3 fruit fly cellular contexts compared by ENCODE assay signal in the genomic region with DNA sequence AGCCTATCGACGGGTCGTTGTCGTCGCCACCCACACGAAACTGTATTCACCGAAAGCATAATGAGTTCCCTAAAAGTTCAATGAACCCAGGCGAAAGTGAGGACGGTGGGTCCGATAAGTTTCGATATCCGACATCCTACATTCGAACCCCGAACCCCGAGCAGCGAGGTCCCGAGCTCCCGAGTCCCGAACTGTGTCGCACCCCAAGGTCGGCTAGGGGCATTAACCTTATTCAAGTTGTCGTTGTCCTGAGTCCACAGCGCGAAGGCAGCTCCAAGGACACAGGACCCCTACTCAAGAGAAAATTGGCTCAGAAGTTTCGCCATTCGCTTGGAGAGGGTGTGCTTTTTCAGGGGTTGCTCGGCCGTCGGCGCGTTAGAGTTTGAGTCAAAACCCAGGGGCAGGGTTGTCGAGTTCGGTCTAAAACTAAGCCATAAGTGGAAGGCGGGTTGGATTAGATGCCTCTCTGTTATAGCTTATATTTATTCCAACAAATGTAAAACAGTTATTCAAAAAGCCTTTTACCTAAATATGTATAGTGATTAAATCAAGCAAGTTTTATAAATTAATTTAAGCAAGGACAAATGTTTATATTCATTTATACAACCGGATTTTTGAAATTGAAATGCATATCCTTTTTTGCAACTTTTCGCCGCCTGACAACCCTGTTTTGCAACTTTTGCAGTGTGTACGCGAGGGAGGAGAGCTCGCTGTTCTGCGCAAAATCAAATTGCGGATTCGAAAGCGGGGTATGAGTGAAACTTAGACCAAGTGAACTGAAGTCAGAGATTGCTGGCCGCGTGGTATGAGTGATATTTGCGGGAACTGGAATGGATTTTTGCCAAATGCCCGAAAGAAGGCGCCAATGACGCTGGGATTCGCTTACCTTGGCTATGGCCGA.
TF ChIP-seq lines count a peak whose summit lies in the region.

No protein-coding gene starts in this region.

TF ChIP-seq in whole organism, adult, 20 proteins besides CTCF, POLR2A, EP300 and RAD21 (continued from another document):
- TF ChIP-seq Clk (GFP tag; optimal IDR thresholded peaks at IDR 0.05; lab: Kevin White, UChicago) (peak; percentile 79), tj (GFP tag; optimal IDR thresholded peaks at IDR 0.05; lab: Kevin White, UChicago) (no peak), ovo (GFP tag; optimal IDR thresholded peaks at IDR 0.05; lab: Kevin White, UChicago) (no peak), pad (GFP tag; optimal IDR thresholded peaks at IDR 0.05; lab: Kevin White, UChicago) (peak; percentile 81)

TF ChIP-seq in whole organism, embryonic, 481 proteins besides CTCF, POLR2A, EP300 and RAD21 (continued from another document and continues in another):
- TF ChIP-seq gcm2 (GFP tag; optimal IDR thresholded peaks at IDR 0.05; lab: Kevin White, UChicago), result no peak
- peak; percentile 28 for TF ChIP-seq CG1603 (tag; optimal IDR thresholded peaks at IDR 0.05; lab: Kevin White, UChicago)
- TF ChIP-seq Hr51 (GFP tag; optimal IDR thresholded peaks at IDR 0.05; lab: Kevin White, UChicago), result peak; percentile 51 to 83
- TF ChIP-seq Ada2b (GFP tag; IDR thresholded peaks at IDR 0.05; lab: Robert Waterston, UW), result peak; percentile 57
- TF ChIP-seq CG11247 (GFP tag; IDR thresholded peaks at IDR 0.05; lab: Robert Waterston, UW), result peak; percentile 53; the same call in 1 of the 2 replicates
- no peak for TF ChIP-seq Atf3 (GFP tag; optimal IDR thresholded peaks at IDR 0.05; lab: Kevin White, UChicago)
- TF ChIP-seq chif (GFP tag; optimal IDR thresholded peaks at IDR 0.05; lab: Kevin White, UChicago), result peak in 1 of 2 experiments; percentile 34
- peak; percentile 70 for TF ChIP-seq CG17361 (GFP tag; IDR thresholded peaks at IDR 0.05; lab: Robert Waterston, UW)
- no peak for TF ChIP-seq CG11398 (GFP tag; optimal IDR thresholded peaks at IDR 0.05; lab: Kevin White, UChicago)
- peak; percentile 23 for TF ChIP-seq CG2116 (GFP tag; optimal IDR thresholded peaks at IDR 0.05; lab: Kevin White, UChicago)
- peak; percentile 46 for TF ChIP-seq fd96Cb (tag; optimal IDR thresholded peaks at IDR 0.05; lab: Kevin White, UChicago)
- peak; percentile 46 for TF ChIP-seq CG10366 (GFP tag; IDR thresholded peaks at IDR 0.05; lab: Robert Waterston, UW)
- TF ChIP-seq HLH4C (GFP tag; IDR thresholded peaks at IDR 0.05; lab: Robert Waterston, UW; ENCODE audit: partially characterized antibody), result no peak
- TF ChIP-seq Dip3 (GFP tag; optimal IDR thresholded peaks at IDR 0.05; lab: Kevin White, UChicago), result peak; percentile 40
- peak; percentile 61 for TF ChIP-seq CG17359 (tag; optimal IDR thresholded peaks at IDR 0.05; lab: Kevin White, UChicago)
- TF ChIP-seq pho (GFP tag; optimal IDR thresholded peaks at IDR 0.05; lab: Kevin White, UChicago), result peak; percentile 62
- TF ChIP-seq CG17568 (GFP tag; optimal IDR thresholded peaks at IDR 0.05; lab: Kevin White, UChicago), result peak; percentile 31
- no peak for TF ChIP-seq Kr (GFP tag; optimal IDR thresholded peaks at IDR 0.05; lab: Kevin White, UChicago)
- TF ChIP-seq CG4360 (GFP tag; IDR thresholded peaks at IDR 0.05; lab: Robert Waterston, UW), result no peak
- TF ChIP-seq Fer2 (tag; optimal IDR thresholded peaks at IDR 0.05; lab: Kevin White, UChicago), result peak; percentile 64
- TF ChIP-seq B-H2 (GFP tag; optimal IDR thresholded peaks at IDR 0.05; lab: Kevin White, UChicago), result peak; percentile 81
- TF ChIP-seq CG8944 (GFP tag; optimal IDR thresholded peaks at IDR 0.05; lab: Kevin White, UChicago), result no peak
- TF ChIP-seq dan (GFP tag; IDR thresholded peaks at IDR 0.05; lab: Robert Waterston, UW), result no peak
- TF ChIP-seq pum (GFP tag; optimal IDR thresholded peaks at IDR 0.05; lab: Kevin White, UChicago), result peak; percentile 3
- TF ChIP-seq CG13123 (GFP tag; optimal IDR thresholded peaks at IDR 0.05; lab: Kevin White, UChicago), result no peak
- no peak for TF ChIP-seq ara (GFP tag; IDR thresholded peaks at IDR 0.05; lab: Robert Waterston, UW)
- peak; percentile 50; the same call in 1 of the 2 replicates for TF ChIP-seq sisA (GFP tag; IDR thresholded peaks at IDR 0.05; lab: Robert Waterston, UW)
- TF ChIP-seq Mes4 (GFP tag; optimal IDR thresholded peaks at IDR 0.05; lab: Kevin White, UChicago), result no peak
- TF ChIP-seq tna (GFP tag; IDR thresholded peaks at IDR 0.05; lab: Robert Waterston, UW; ENCODE audit: partially characterized antibody), result no peak
- peak; percentile 73 for TF ChIP-seq seq (GFP tag; IDR thresholded peaks at IDR 0.05; lab: Robert Waterston, UW)
- peak; percentile 68 for TF ChIP-seq vvl (GFP tag; IDR thresholded peaks at IDR 0.05; lab: Robert Waterston, UW)
- TF ChIP-seq ERR (GFP tag; optimal IDR thresholded peaks at IDR 0.05; lab: Kevin White, UChicago), result no peak
- TF ChIP-seq CG15514 (GFP tag; optimal IDR thresholded peaks at IDR 0.05; lab: Kevin White, UChicago), result peak; percentile 76
- TF ChIP-seq toy (GFP tag; IDR thresholded peaks at IDR 0.05; lab: Robert Waterston, UW), result no peak
- peak; percentile 68 for TF ChIP-seq unpg (GFP tag; optimal IDR thresholded peaks at IDR 0.05; lab: Kevin White, UChicago)
- no peak for TF ChIP-seq cg (GFP tag; optimal IDR thresholded peaks at IDR 0.05; lab: Kevin White, UChicago)
- TF ChIP-seq danr (GFP tag; IDR thresholded peaks at IDR 0.05; lab: Robert Waterston, UW), result no peak
- no peak for TF ChIP-seq CG43689 (GFP tag; IDR thresholded peaks at IDR 0.05; lab: Robert Waterston, UW)
- peak; percentile 63 for TF ChIP-seq Asciz (GFP tag; optimal IDR thresholded peaks at IDR 0.05; lab: Kevin White, UChicago)
- TF ChIP-seq NK7.1 (GFP tag; optimal IDR thresholded peaks at IDR 0.05; lab: Kevin White, UChicago), result peak; percentile 26
- TF ChIP-seq ap (GFP tag; IDR thresholded peaks at IDR 0.05; lab: Robert Waterston, UW), result no peak
- TF ChIP-seq Hand (GFP tag; optimal IDR thresholded peaks at IDR 0.05; lab: Kevin White, UChicago), result peak; percentile 87
- no peak for TF ChIP-seq CG1647 (GFP tag; optimal IDR thresholded peaks at IDR 0.05; lab: Kevin White, UChicago)
- TF ChIP-seq CG9876 (GFP tag; optimal IDR thresholded peaks at IDR 0.05; lab: Kevin White, UChicago), result no peak
- TF ChIP-seq zf30C (GFP tag; optimal IDR thresholded peaks at IDR 0.05; lab: Kevin White, UChicago), result no peak
- peak; percentile 73 for TF ChIP-seq CG9817 (tag; optimal IDR thresholded peaks at IDR 0.05; lab: Kevin White, UChicago)
- TF ChIP-seq CG11696 (GFP tag; IDR thresholded peaks at IDR 0.05; lab: Robert Waterston, UW), result no peak
- TF ChIP-seq Dbx (GFP tag; IDR thresholded peaks at IDR 0.05; lab: Robert Waterston, UW), result peak; percentile 41; the same call in 1 of the 3 replicates
- TF ChIP-seq CG7271 (tag; optimal IDR thresholded peaks at IDR 0.05; lab: Kevin White, UChicago), result no peak
- peak; percentile 72; the same call in 2 of the 3 replicates for TF ChIP-seq CG11695 (GFP tag; IDR thresholded peaks at IDR 0.05; lab: Robert Waterston, UW)
- TF ChIP-seq Dfd (GFP tag; optimal IDR thresholded peaks at IDR 0.05; lab: Kevin White, UChicago), result no peak
- peak; percentile 9 for TF ChIP-seq kni (GFP tag; optimal IDR thresholded peaks at IDR 0.05; lab: Kevin White, UChicago)
- peak; percentile 84 for TF ChIP-seq CG10147 (GFP tag; optimal IDR thresholded peaks at IDR 0.05; lab: Kevin White, UChicago)
- TF ChIP-seq dysf (GFP tag; IDR thresholded peaks at IDR 0.05; lab: Robert Waterston, UW), result peak; percentile 79; the same call in 2 of the 3 replicates
- TF ChIP-seq ac (GFP tag; optimal IDR thresholded peaks at IDR 0.05; lab: Kevin White, UChicago), result no peak
- TF ChIP-seq CG17328 (GFP tag; IDR thresholded peaks at IDR 0.05; lab: Robert Waterston, UW), result no peak
- peak; percentile 60 for TF ChIP-seq exex (tag; optimal IDR thresholded peaks at IDR 0.05; lab: Kevin White, UChicago)
- peak; percentile 64 for TF ChIP-seq CG18262 (tag; optimal IDR thresholded peaks at IDR 0.05; lab: Kevin White, UChicago)
- TF ChIP-seq slp2 (GFP tag; optimal IDR thresholded peaks at IDR 0.05; lab: Kevin White, UChicago), result no peak

TF ChIP-seq in whole organism, prepupa, 60 proteins besides CTCF, POLR2A, EP300 and RAD21 (continued from another document):
- TF ChIP-seq CG6163 (GFP tag; IDR thresholded peaks at IDR 0.05; lab: Robert Waterston, UW) (0 out of 3 replicates have a peak, but pooled peaks have one; percentile 17), lz (GFP tag; optimal IDR thresholded peaks at IDR 0.05; lab: Kevin White, UChicago) (peak; percentile 66), CG4318 (GFP tag; optimal IDR thresholded peaks at IDR 0.05; lab: Kevin White, UChicago) (peak; percentile 13), Ets21C (GFP tag; optimal IDR thresholded peaks at IDR 0.05; lab: Kevin White, UChicago) (peak; percentile 4), Sox14 (GFP tag; optimal IDR thresholded peaks at IDR 0.05; lab: Kevin White, UChicago) (peak; percentile 43), vri (GFP tag; optimal IDR thresholded peaks at IDR 0.05; lab: Kevin White, UChicago) (peak; percentile 24), Eip78C (GFP tag; lab: Kevin White, UChicago) (peak; percentile 82), fd59A (GFP tag; optimal IDR thresholded peaks at IDR 0.05; lab: Kevin White, UChicago) (peak; percentile 36), Gug (GFP tag; IDR thresholded peaks at IDR 0.05; lab: Robert Waterston, UW) (no peak), CG1621 (tag; optimal IDR thresholded peaks at IDR 0.05; lab: Kevin White, UChicago) (no peak), topi (GFP tag; optimal IDR thresholded peaks at IDR 0.05; lab: Kevin White, UChicago) (peak; percentile 56), Sox102F (GFP tag; optimal IDR thresholded peaks at IDR 0.05; lab: Kevin White, UChicago) (peak; percentile 48), CG32006 (GFP tag; optimal IDR thresholded peaks at IDR 0.05; lab: Kevin White, UChicago) (no peak), CG10631 (GFP tag; optimal IDR thresholded peaks at IDR 0.05; lab: Kevin White, UChicago) (peak; percentile 34), CG11762 (GFP tag; optimal IDR thresholded peaks at IDR 0.05; lab: Kevin White, UChicago; ENCODE audit: insufficient read depth) (no peak), CG8632 (GFP tag; optimal IDR thresholded peaks at IDR 0.05; lab: Kevin White, UChicago) (peak; percentile 22), CG11902 (GFP tag; optimal IDR thresholded peaks at IDR 0.05; lab: Kevin White, UChicago) (no peak), OdsH (GFP tag; optimal IDR thresholded peaks at IDR 0.05; lab: Kevin White, UChicago) (peak; percentile 42), Lpt (GFP tag; optimal IDR thresholded peaks at IDR 0.05; lab: Kevin White, UChicago) (no peak), CG8319 (GFP tag; optimal IDR thresholded peaks at IDR 0.05; lab: Kevin White, UChicago) (no peak), Eip75B (GFP tag; optimal IDR thresholded peaks at IDR 0.05; lab: Kevin White, UChicago) (peak; percentile 45), Ets96B (tag; optimal IDR thresholded peaks at IDR 0.05; lab: Kevin White, UChicago) (peak; percentile 59), fd85E (GFP tag; optimal IDR thresholded peaks at IDR 0.05; lab: Kevin White, UChicago) (no peak), CG7368 (GFP tag; optimal IDR thresholded peaks at IDR 0.05; lab: Kevin White, UChicago) (peak; percentile 7), Hr4 (GFP tag; optimal IDR thresholded peaks at IDR 0.05; lab: Kevin White, UChicago) (peak; percentile 60), dsx (GFP tag; optimal IDR thresholded peaks at IDR 0.05; lab: Kevin White, UChicago; ENCODE audit: poor library complexity, severe bottlenecking) (no peak), CG11294 (GFP tag; IDR thresholded peaks at IDR 0.05; lab: Robert Waterston, UW) (peak; percentile 31; the same call in 1 of the 2 replicates), CG6808 (GFP tag; optimal IDR thresholded peaks at IDR 0.05; lab: Kevin White, UChicago) (peak; percentile 63), Met (GFP tag; optimal IDR thresholded peaks at IDR 0.05; lab: Kevin White, UChicago) (peak; percentile 51), CG31627 (GFP tag; optimal IDR thresholded peaks at IDR 0.05; lab: Kevin White, UChicago) (peak; percentile 40), svp (GFP tag; lab: Kevin White, UChicago) (no peak), CG9139 (GFP tag; optimal IDR thresholded peaks at IDR 0.05; lab: Kevin White, UChicago) (peak; percentile 9), fkh (GFP tag; optimal IDR thresholded peaks at IDR 0.05; lab: Kevin White, UChicago) (no peak), esn (GFP tag; optimal IDR thresholded peaks at IDR 0.05; lab: Kevin White, UChicago) (no peak), achi (GFP tag; optimal IDR thresholded peaks at IDR 0.05; lab: Kevin White, UChicago) (peak; percentile 55), Hr39 (GFP tag; optimal IDR thresholded peaks at IDR 0.05; lab: Kevin White, UChicago) (no peak), Sox15 (GFP tag; optimal IDR thresholded peaks at IDR 0.05; lab: Kevin White, UChicago) (peak; percentile 11), CG6276 (GFP tag; optimal IDR thresholded peaks at IDR 0.05; lab: Kevin White, UChicago) (peak; percentile 38), Hr38 (GFP tag; optimal IDR thresholded peaks at IDR 0.05; lab: Kevin White, UChicago) (no peak), pdm3 (GFP tag; optimal IDR thresholded peaks at IDR 0.05; lab: Kevin White, UChicago) (peak; percentile 52), net (GFP tag; optimal IDR thresholded peaks at IDR 0.05; lab: Kevin White, UChicago) (peak; percentile 15), CG3032 (tag; optimal IDR thresholded peaks at IDR 0.05; lab: Kevin White, UChicago) (no peak), CG6792 (GFP tag; optimal IDR thresholded peaks at IDR 0.05; lab: Kevin White, UChicago) (peak; percentile 48), CG10669 (GFP tag; optimal IDR thresholded peaks at IDR 0.05; lab: Kevin White, UChicago) (peak; percentile 46)
